Fruit fly (Drosophila melanogaster) whole organism, prepupa: ENCODE results near the gene Shmt.

ENCODE experiments used
- CG16779 ChIP-seq: fragments of 200-800 bp; sonication (Bioruptor generic); optimal IDR thresholded peaks from 3 replicates; lab custom pipeline; 2017; ENCODE audit warnings: missing biosample characterization, mild to moderate bottlenecking, missing genetic modification characterization
- CG31627 ChIP-seq: fragments of 200-800 bp; sonication (Bioruptor generic); optimal IDR thresholded peaks from 3 replicates; lab custom pipeline; 2016; ENCODE audit warnings: missing biosample characterization, missing genetic modification characterization
- eg ChIP-seq: fragments of 200-800 bp; sonication (Bioruptor generic); IDR thresholded peaks from 3 replicates; pipeline ENCODE4 v1.3.6; 2022; ENCODE audit warnings: missing biosample characterization, missing genetic modification characterization

- TF ChIP-seq CG16779 (no peak), CG31627 (no peak), eg (no peak)
Observed at dm6 chrX:5905446-5905845, 11.2 kb downstream of the Shmt start, which contains the start of gene CG4020.
